Fruit fly (Drosophila melanogaster): ENCODE data around the gene CG33271.

dm6 chr3L:11596585-11597252, 19.4 kb upstream of the CG33271 start, which contains the start of gene CG7368:
- TF ChIP-seq da (GFP tag; optimal IDR thresholded peaks at IDR 0.05) (no peak), CG4820 (GFP tag; optimal IDR thresholded peaks at IDR 0.05) (no peak), aop (GFP tag; IDR thresholded peaks at IDR 0.05) (no peak)

Data from whole organism, embryonic.